Worm (Caenorhabditis elegans): ENCODE results near the gene srd-50.

Gene srd-50

DNA sequence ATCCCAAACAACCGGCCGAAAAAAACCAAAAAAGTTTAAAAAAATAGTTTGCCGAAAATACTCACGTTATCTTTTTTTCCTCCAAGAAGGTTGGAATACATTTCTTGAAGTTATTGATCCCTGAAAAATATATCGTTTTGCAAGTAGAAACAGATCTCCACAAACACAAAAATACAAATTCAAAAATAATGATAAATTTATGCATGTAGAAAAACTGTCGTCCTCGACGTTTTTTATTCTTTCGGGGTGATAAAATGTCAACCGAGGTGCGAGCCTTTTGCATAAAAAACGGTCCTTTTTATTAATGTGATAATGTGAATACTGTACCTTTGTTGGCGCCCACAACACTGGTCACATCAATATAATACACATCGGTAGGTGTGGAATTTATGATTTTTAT is 17.8 kb downstream of the srd-50 start, which contains the start of gene F02D10.2:
Gene F02D10.2 (minus strand): TSS at position 101 of the 400 bp plus-strand sequence.
- TF ChIP-seq ets-7 (tag; optimal IDR thresholded peaks at IDR 0.05) (no peak), F13C5.2 (tag; optimal IDR thresholded peaks at IDR 0.05) (no peak)

DNA sequence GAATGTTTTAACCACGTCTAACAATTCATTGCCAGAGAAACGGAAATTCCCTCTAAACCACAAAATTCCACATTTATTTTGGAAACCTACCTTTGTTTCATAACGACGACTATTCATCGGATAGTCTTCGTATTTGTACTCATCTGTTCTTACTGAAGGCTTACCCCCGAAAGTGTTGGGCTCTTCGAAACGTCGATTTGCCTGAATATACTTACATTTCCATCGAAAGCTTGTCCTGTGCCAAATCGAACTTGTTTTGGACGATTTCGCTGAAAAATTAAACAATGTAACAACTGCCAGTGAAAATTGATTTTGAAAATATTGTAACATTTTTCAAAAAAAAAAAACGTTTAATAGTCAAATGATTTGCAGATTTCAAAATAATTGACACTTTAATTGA is 19.1 kb downstream of the srd-50 start, which contains the start of gene F02D10.3:
Gene F02D10.3 (minus strand): TSS at position 101 of the 400 bp plus-strand sequence.
- TF ChIP-seq hmg-4 (GFP tag; optimal IDR thresholded peaks at IDR 0.05) (no peak), ceh-36 (tag; optimal IDR thresholded peaks at IDR 0.05) (no peak), tbx-37 (GFP tag; conservative IDR thresholded peaks at IDR 0.05) (no peak)

DNA sequence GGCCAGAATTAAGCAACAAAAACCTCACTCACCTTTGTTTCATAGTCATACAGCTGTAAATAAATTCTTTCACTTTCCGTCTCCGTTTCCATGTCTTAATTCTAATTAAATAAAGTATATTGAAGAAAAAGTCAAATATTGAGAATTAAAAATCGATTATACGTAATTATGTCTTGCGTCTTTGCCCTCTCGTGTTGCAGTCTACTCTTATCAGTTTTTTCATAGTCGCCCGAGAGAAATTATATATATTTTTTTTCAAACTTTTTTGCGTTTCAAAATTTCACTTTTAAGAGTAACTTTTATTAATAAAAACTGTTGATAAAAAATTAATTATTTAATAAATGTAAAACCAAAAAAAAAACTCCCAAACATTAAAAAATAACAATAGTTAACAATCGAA is 25.2 kb downstream of the srd-50 start, which contains the start of gene flr-1:
Gene flr-1 (minus strand): TSS at position 101 of the 400 bp plus-strand sequence.
- TF ChIP-seq ama-1 (optimal IDR thresholded peaks at IDR 0.05): no peak
- no peak for TF ChIP-seq tra-4 (tag; optimal IDR thresholded peaks at IDR 0.05)
- TF ChIP-seq flt-1 (GFP tag; IDR thresholded peaks at IDR 0.05): no peak
- no peak for TF ChIP-seq tbx-37 (GFP tag; conservative IDR thresholded peaks at IDR 0.05)
- TF ChIP-seq ceh-36 (tag; optimal IDR thresholded peaks at IDR 0.05): no peak
- TF ChIP-seq F13C5.2 (tag; optimal IDR thresholded peaks at IDR 0.05): no peak
- TF ChIP-seq ceh-13 (GFP tag; optimal IDR thresholded peaks at IDR 0.05): no peak
- no peak for TF ChIP-seq hmg-4 (GFP tag; optimal IDR thresholded peaks at IDR 0.05)
- no peak for TF ChIP-seq B0310.2 (tag; optimal IDR thresholded peaks at IDR 0.05)
- TF ChIP-seq tbx-11 (GFP tag; IDR thresholded peaks at IDR 0.05): no peak
- TF ChIP-seq pes-1 (GFP tag; IDR thresholded peaks at IDR 0.05): no peak
- TF ChIP-seq hnd-1 (tag; optimal IDR thresholded peaks at IDR 0.05): no peak
- TF ChIP-seq hmbx-1 (tag; optimal IDR thresholded peaks at IDR 0.05): no peak
- TF ChIP-seq sea-1 (GFP tag; conservative IDR thresholded peaks at IDR 0.05): no peak
- no peak for TF ChIP-seq scrt-1 (GFP tag; IDR thresholded peaks at IDR 0.05)
- TF ChIP-seq ets-7 (tag; optimal IDR thresholded peaks at IDR 0.05): no peak

DNA sequence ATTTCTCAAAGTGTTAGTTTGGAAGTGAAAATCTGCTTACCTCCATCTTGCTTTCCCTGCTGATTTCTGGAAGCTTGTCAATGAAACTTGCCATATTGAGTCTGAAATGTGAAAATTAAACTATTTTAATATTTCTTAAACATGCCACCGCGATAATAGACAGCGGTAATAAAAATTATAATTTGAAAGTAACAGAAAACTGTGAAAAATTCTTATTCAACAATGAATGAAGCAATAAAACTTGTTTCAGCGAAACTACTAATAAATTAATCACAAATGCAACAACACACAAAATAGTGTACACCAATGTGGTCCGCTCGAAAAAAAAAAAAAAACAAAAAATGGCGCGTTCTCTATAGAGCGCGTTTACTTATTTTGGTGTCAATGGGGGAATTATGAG is 30.0 kb downstream of the srd-50 start, which contains the start of gene F02D10.6:
Gene F02D10.6 (minus strand): TSS at position 101 of the 400 bp plus-strand sequence.
- no peak for TF ChIP-seq hmbx-1 (tag; optimal IDR thresholded peaks at IDR 0.05)
- TF ChIP-seq ets-7 (tag; optimal IDR thresholded peaks at IDR 0.05): no peak
- no peak for TF ChIP-seq tbx-37 (GFP tag; conservative IDR thresholded peaks at IDR 0.05)
- TF ChIP-seq scrt-1 (GFP tag; IDR thresholded peaks at IDR 0.05): no peak
- TF ChIP-seq hmg-4 (GFP tag; optimal IDR thresholded peaks at IDR 0.05): no peak
- no peak for TF ChIP-seq tbx-11 (GFP tag; IDR thresholded peaks at IDR 0.05)

DNA sequence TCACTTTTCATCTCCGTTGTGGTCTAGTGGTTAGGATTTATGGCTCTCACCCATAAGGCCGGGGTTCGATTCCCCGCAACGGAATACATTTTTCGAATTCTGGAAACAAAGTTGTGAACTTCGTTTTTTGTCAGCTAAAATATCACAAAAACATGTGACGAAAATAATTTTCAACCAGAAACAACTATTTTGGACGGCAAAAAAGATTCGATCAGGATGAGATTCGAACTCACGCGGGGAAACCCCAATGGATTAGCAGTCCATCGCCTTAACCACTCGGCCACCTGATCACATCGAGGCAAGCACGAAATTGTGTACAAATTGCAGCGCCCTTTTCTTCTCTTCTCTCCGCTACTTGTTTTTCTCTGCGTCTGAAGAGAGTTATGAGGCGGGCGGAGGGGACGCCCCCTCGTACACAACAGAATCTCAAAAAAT is 32.9 kb downstream of the srd-50 start:
- TF ChIP-seq ceh-13 (GFP tag; optimal IDR thresholded peaks at IDR 0.05) (peak; percentile 64), hnd-1 (tag; optimal IDR thresholded peaks at IDR 0.05) (peak; percentile 48), aly-1 (tag; optimal IDR thresholded peaks at IDR 0.05) (peak; percentile 79), sea-1 (GFP tag; conservative IDR thresholded peaks at IDR 0.05) (0 out of 2 replicates have a peak, but pooled peaks have one; percentile 41), scrt-1 (GFP tag; IDR thresholded peaks at IDR 0.05) (peak; percentile 75), hmbx-1 (tag; optimal IDR thresholded peaks at IDR 0.05) (peak; percentile 23), tbx-37 (GFP tag; conservative IDR thresholded peaks at IDR 0.05) (peak; percentile 55), ets-7 (tag; optimal IDR thresholded peaks at IDR 0.05) (peak; percentile 13), tbx-11 (GFP tag; IDR thresholded peaks at IDR 0.05) (0 out of 2 replicates have a peak, but pooled peaks have one; percentile 61), ceh-36 (tag; optimal IDR thresholded peaks at IDR 0.05) (peak; percentile 76), F13C5.2 (tag; optimal IDR thresholded peaks at IDR 0.05) (peak; percentile 84), pes-1 (GFP tag; IDR thresholded peaks at IDR 0.05) (peak; percentile 85)

DNA sequence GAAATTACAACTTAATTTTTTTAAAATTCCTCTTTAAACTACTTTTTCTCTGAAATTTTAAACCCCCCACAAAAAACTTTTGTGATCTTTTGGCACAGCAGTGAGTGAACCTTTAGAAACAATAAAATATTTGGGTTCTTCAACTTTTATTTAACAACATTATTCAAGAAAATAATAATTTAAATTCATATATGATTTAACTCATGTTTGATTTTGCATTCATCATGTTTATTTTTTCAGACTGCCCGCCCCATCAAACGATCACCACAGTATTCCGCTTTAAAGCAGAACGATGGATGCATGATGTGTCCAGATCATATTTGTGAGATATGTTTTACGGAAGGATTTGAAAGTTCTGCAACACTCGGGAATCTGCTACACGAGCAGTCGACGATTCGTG is 35.2 kb downstream of the srd-50 start, which contains the start of gene set-8:
Gene set-8 (plus strand): TSS at position 301 of the 400 bp plus-strand sequence.
- no peak for TF ChIP-seq sea-1 (GFP tag; conservative IDR thresholded peaks at IDR 0.05)
- TF ChIP-seq pes-1 (GFP tag; IDR thresholded peaks at IDR 0.05): no peak
- no peak for TF ChIP-seq ets-7 (tag; optimal IDR thresholded peaks at IDR 0.05)
- no peak for TF ChIP-seq B0310.2 (tag; optimal IDR thresholded peaks at IDR 0.05)
- TF ChIP-seq ama-1 (optimal IDR thresholded peaks at IDR 0.05): no peak
- no peak for TF ChIP-seq tbx-37 (GFP tag; conservative IDR thresholded peaks at IDR 0.05)
- TF ChIP-seq F13C5.2 (tag; optimal IDR thresholded peaks at IDR 0.05): no peak
- no peak for TF ChIP-seq ceh-36 (tag; optimal IDR thresholded peaks at IDR 0.05)
- no peak for TF ChIP-seq flt-1 (GFP tag; IDR thresholded peaks at IDR 0.05)
- no peak for TF ChIP-seq hnd-1 (tag; optimal IDR thresholded peaks at IDR 0.05)
- TF ChIP-seq ceh-13 (GFP tag; optimal IDR thresholded peaks at IDR 0.05): no peak

DNA sequence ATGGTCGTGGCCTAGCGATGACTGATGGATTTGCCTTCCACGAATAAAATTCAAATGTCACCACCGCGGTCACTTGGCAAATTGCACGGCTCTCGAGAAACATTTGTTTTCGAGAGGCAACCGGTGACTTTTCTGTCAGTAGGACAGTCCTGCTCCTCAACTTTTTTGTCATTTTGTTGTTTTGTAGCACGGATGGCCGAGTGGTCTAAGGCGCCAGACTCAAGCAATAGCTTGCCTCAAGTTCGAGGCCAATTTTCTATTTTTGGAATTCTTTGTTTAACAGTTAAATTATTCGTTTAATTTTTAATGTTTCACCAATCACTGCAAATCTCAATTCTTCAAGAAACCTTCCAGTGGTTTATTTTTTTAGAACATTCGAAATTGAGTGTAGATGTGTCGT is 37.3 kb downstream of the srd-50 start:
- TF ChIP-seq hmg-4 (GFP tag; optimal IDR thresholded peaks at IDR 0.05) (no peak), ets-7 (tag; optimal IDR thresholded peaks at IDR 0.05) (no peak), hmbx-1 (tag; optimal IDR thresholded peaks at IDR 0.05) (no peak), sea-1 (GFP tag; conservative IDR thresholded peaks at IDR 0.05) (no peak), ceh-13 (GFP tag; optimal IDR thresholded peaks at IDR 0.05) (no peak), aly-1 (tag; optimal IDR thresholded peaks at IDR 0.05) (no peak), tra-4 (tag; optimal IDR thresholded peaks at IDR 0.05) (no peak), tbx-37 (GFP tag; conservative IDR thresholded peaks at IDR 0.05) (no peak), tbx-11 (GFP tag; IDR thresholded peaks at IDR 0.05) (no peak), F13C5.2 (tag; optimal IDR thresholded peaks at IDR 0.05) (no peak), flt-1 (GFP tag; IDR thresholded peaks at IDR 0.05) (no peak), ceh-36 (tag; optimal IDR thresholded peaks at IDR 0.05) (no peak), hnd-1 (tag; optimal IDR thresholded peaks at IDR 0.05) (no peak), scrt-1 (GFP tag; IDR thresholded peaks at IDR 0.05) (no peak), pes-1 (GFP tag; IDR thresholded peaks at IDR 0.05) (no peak)

DNA sequence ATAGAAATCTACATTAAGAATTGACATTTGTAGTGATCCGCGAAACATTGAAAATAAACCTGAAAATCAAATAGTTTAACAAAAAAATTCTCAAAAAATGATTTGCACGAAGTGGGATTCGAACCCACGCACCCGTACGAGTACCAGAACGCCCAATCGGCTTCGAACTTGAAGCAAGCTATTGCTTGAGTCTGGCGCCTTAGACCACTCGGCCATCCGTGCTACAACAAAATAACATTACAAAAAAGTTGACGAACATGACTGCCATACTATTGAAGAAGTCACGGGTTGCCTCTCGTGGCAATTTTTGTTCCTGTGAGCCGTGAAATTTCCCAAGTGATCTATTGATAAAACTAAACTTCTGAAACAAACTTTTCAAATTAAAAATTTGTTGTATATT is 38.3 kb downstream of the srd-50 start:
- no peak for TF ChIP-seq ceh-13 (GFP tag; optimal IDR thresholded peaks at IDR 0.05)
- TF ChIP-seq B0310.2 (tag; optimal IDR thresholded peaks at IDR 0.05): no peak
- TF ChIP-seq flt-1 (GFP tag; IDR thresholded peaks at IDR 0.05): no peak
- no peak for TF ChIP-seq pes-1 (GFP tag; IDR thresholded peaks at IDR 0.05)
- no peak for TF ChIP-seq ets-7 (tag; optimal IDR thresholded peaks at IDR 0.05)
- no peak for TF ChIP-seq hmg-4 (GFP tag; optimal IDR thresholded peaks at IDR 0.05)
- TF ChIP-seq sea-1 (GFP tag; conservative IDR thresholded peaks at IDR 0.05): no peak
- TF ChIP-seq hmbx-1 (tag; optimal IDR thresholded peaks at IDR 0.05): no peak
- TF ChIP-seq tbx-11 (GFP tag; IDR thresholded peaks at IDR 0.05): no peak
- TF ChIP-seq ama-1 (optimal IDR thresholded peaks at IDR 0.05): no peak
- no peak for TF ChIP-seq ceh-36 (tag; optimal IDR thresholded peaks at IDR 0.05)
- TF ChIP-seq tra-4 (tag; optimal IDR thresholded peaks at IDR 0.05): no peak
- no peak for TF ChIP-seq aly-1 (tag; optimal IDR thresholded peaks at IDR 0.05)
